Fruit fly (Drosophila melanogaster): ENCODE results near the gene CG9967.

The CG9967 gene

dm6 chr2L:2361893-2362807 is 5.0 kb upstream of the CG9967 start (continued):
- TF ChIP-seq sd (tag; optimal IDR thresholded peaks at IDR 0.05) (peak; percentile 4), D (optimal IDR thresholded peaks at IDR 0.05) (no peak), D (GFP tag; optimal IDR thresholded peaks at IDR 0.05) (peak; percentile 39), amos (GFP tag; IDR thresholded peaks at IDR 0.05; ENCODE audit: partially characterized antibody) (no peak), Aef1 (GFP tag; IDR thresholded peaks at IDR 0.05) (no peak), CG12659 (GFP tag; optimal IDR thresholded peaks at IDR 0.05) (no peak), grn (GFP tag; optimal IDR thresholded peaks at IDR 0.05) (peak; percentile 37), B-H1 (GFP tag; IDR thresholded peaks at IDR 0.05) (no peak; the same call in 2 of the 3 replicates), CG17568 (GFP tag; optimal IDR thresholded peaks at IDR 0.05) (no peak), CG12219 (GFP tag; optimal IDR thresholded peaks at IDR 0.05) (no peak), danr (GFP tag; IDR thresholded peaks at IDR 0.05) (no peak), CG4360 (GFP tag; IDR thresholded peaks at IDR 0.05) (no peak)

- no peak for TF ChIP-seq Sry-δ (GFP tag; optimal IDR thresholded peaks at IDR 0.05)
- no peak for TF ChIP-seq TFAM (GFP tag; optimal IDR thresholded peaks at IDR 0.05)
- 0 out of 3 replicates have a peak, but pooled peaks have one; percentile 47 for TF ChIP-seq CG3726 (GFP tag; IDR thresholded peaks at IDR 0.05)
- TF ChIP-seq CG18011 (GFP tag; optimal IDR thresholded peaks at IDR 0.05) = no peak
- no peak for TF ChIP-seq pan (optimal IDR thresholded peaks at IDR 0.05)
- TF ChIP-seq pan (GFP tag; optimal IDR thresholded peaks at IDR 0.05 in 1 of 2, IDR thresholded peaks at IDR 0.05 in 1 of 2) = peak in 1 of 2 experiments; percentile 48
- peak; percentile 46 for TF ChIP-seq caup (GFP tag; optimal IDR thresholded peaks at IDR 0.05; ENCODE audit: severe bottlenecking)
- TF ChIP-seq CG1602 (GFP tag; optimal IDR thresholded peaks at IDR 0.05) = no peak
- peak; percentile 53 for TF ChIP-seq CG9727 (GFP tag; optimal IDR thresholded peaks at IDR 0.05)
- TF ChIP-seq pros (GFP tag; optimal IDR thresholded peaks at IDR 0.05) = no peak
- peak; percentile 20 for TF ChIP-seq Dek (tag; optimal IDR thresholded peaks at IDR 0.05)
- peak; percentile 53 for TF ChIP-seq CG2120 (GFP tag; optimal IDR thresholded peaks at IDR 0.05)
- no peak for TF ChIP-seq jing (GFP tag; optimal IDR thresholded peaks at IDR 0.05)
- TF ChIP-seq luna (GFP tag; optimal IDR thresholded peaks at IDR 0.05) = no peak
- no peak for TF ChIP-seq mam (GFP tag; optimal IDR thresholded peaks at IDR 0.05)
- no peak for TF ChIP-seq run (tag; optimal IDR thresholded peaks at IDR 0.05)
- peak; percentile 12 for TF ChIP-seq Oli (tag; optimal IDR thresholded peaks at IDR 0.05)
- TF ChIP-seq Rfx (GFP tag; IDR thresholded peaks at IDR 0.05) = peak; percentile 68
- TF ChIP-seq H2.0 (GFP tag; IDR thresholded peaks at IDR 0.05) = 0 out of 2 replicates have a peak, but pooled peaks have one; percentile 13
- no peak for TF ChIP-seq her (GFP tag; optimal IDR thresholded peaks at IDR 0.05)
- TF ChIP-seq corto (GFP tag; optimal IDR thresholded peaks at IDR 0.05) = no peak
- TF ChIP-seq Aef1 (GFP tag; IDR thresholded peaks at IDR 0.05) = peak; percentile 21; the same call in 1 of the 3 replicates
- TF ChIP-seq CG43689 (GFP tag; IDR thresholded peaks at IDR 0.05) = no peak
- TF ChIP-seq ato (GFP tag; IDR thresholded peaks at IDR 0.05; ENCODE audit: partially characterized antibody) = no peak
- no peak for TF ChIP-seq cas (GFP tag; IDR thresholded peaks at IDR 0.05)
- TF ChIP-seq kah (GFP tag; optimal IDR thresholded peaks at IDR 0.05) = no peak
- peak; percentile 47 for TF ChIP-seq CG10147 (GFP tag; optimal IDR thresholded peaks at IDR 0.05)
- TF ChIP-seq CG3281 (GFP tag; optimal IDR thresholded peaks at IDR 0.05) = peak; percentile 57
- TF ChIP-seq abd-A (tag; optimal IDR thresholded peaks at IDR 0.05) = peak; percentile 75
- TF ChIP-seq Optix (GFP tag; IDR thresholded peaks at IDR 0.05) = no peak
- 0 out of 2 replicates have a peak, but pooled peaks have one; percentile 7 for TF ChIP-seq ara (GFP tag; IDR thresholded peaks at IDR 0.05)
- TF ChIP-seq dmrt99B (tag; optimal IDR thresholded peaks at IDR 0.05) = peak; percentile 53
- TF ChIP-seq eve (GFP tag; optimal IDR thresholded peaks at IDR 0.05) = no peak
- TF ChIP-seq HLHmδ (GFP tag; optimal IDR thresholded peaks at IDR 0.05) = no peak
- peak; percentile 38 for TF ChIP-seq CG8924 (tag; optimal IDR thresholded peaks at IDR 0.05)
- TF ChIP-seq phol (tag; optimal IDR thresholded peaks at IDR 0.05) = peak; percentile 41
- TF ChIP-seq dysf (GFP tag; IDR thresholded peaks at IDR 0.05) = peak; percentile 62; the same call in 2 of the 3 replicates
Measured at dm6 chr2L:2348479-2348878, 8.7 kb downstream of the CG9967 start.
